Worm (Caenorhabditis elegans) whole organism, mixed stage, embryonic: Measurements from ENCODE around the gene sbsp-1.

Experiments used
- M03D4.4 ChIP-seq: sonication (generic microtip); optimal IDR thresholded peaks from 2 replicates; lab custom pipeline; 2017; ENCODE audit warnings: mild to moderate bottlenecking, missing genetic modification characterization, missing compliant biosample characterization
- blmp-1 ChIP-seq: fragments of 150-350 bp; optimal IDR thresholded peaks from 2 replicates; lab custom pipeline; 2014; ENCODE audit warnings: missing biosample characterization, missing genetic modification characterization
- ceh-39 ChIP-seq: fragments of 150-350 bp; optimal IDR thresholded peaks from 2 replicates; lab custom pipeline; 2014; ENCODE audit warnings: missing biosample characterization, missing genetic modification characterization
- ceh-43 ChIP-seq: fragments of 200-800 bp; sonication (Bioruptor generic); optimal IDR thresholded peaks from 2 replicates; lab custom pipeline; 2018; ENCODE audit warnings: mild to moderate bottlenecking, missing genetic modification characterization, moderate library complexity, missing compliant biosample characterization
- ceh-83 ChIP-seq: fragments of 200-800 bp; sonication (Bioruptor generic); optimal IDR thresholded peaks from 2 replicates; lab custom pipeline; 2018; ENCODE audit warnings: mild to moderate bottlenecking, missing genetic modification characterization, missing compliant biosample characterization
- ces-1 ChIP-seq: fragments of 150-350 bp; optimal IDR thresholded peaks from 2 replicates; lab custom pipeline; 2014; ENCODE audit warnings: missing biosample characterization, missing genetic modification reagents, missing genetic modification characterization
- cnd-1 ChIP-seq: fragments of 200-800 bp; sonication (Bioruptor generic); optimal IDR thresholded peaks from 2 replicates; lab custom pipeline; 2018; ENCODE audit warnings: mild to moderate bottlenecking, missing genetic modification characterization, missing compliant biosample characterization
- drap-1 ChIP-seq: fragments of 200-800 bp; sonication (Bioruptor generic); optimal IDR thresholded peaks from 3 replicates; lab custom pipeline; 2018; ENCODE audit warnings: mild to moderate bottlenecking, missing genetic modification characterization, missing compliant biosample characterization
- elt-1 ChIP-seq: sonication (generic microtip); optimal IDR thresholded peaks from 2 replicates; lab custom pipeline; 2017; ENCODE audit warnings: missing genetic modification characterization, mild to moderate bottlenecking, missing compliant biosample characterization, antibody characterized with exemption, moderate library complexity, borderline replicate concordance; ENCODE audit not compliant: insufficient read depth
- elt-3 ChIP-seq: fragments of 150-350 bp; optimal IDR thresholded peaks from 2 replicates; lab custom pipeline; 2014; ENCODE audit warnings: missing biosample characterization, missing genetic modification characterization
- flh-1 ChIP-seq: fragments of 200-800 bp; sonication (Bioruptor generic); optimal IDR thresholded peaks from 2 replicates; lab custom pipeline; 2018; ENCODE audit warnings: mild to moderate bottlenecking, missing genetic modification characterization, moderate library complexity, missing compliant biosample characterization
- ham-2 ChIP-seq: fragments of 200-800 bp; sonication (Bioruptor generic); optimal IDR thresholded peaks from 2 replicates; lab custom pipeline; 2018; ENCODE audit warnings: mild to moderate bottlenecking, missing genetic modification characterization, missing compliant biosample characterization
- hlh-1 ChIP-seq: fragments of 150-350 bp; optimal IDR thresholded peaks from 2 replicates; lab custom pipeline; 2014; ENCODE audit warnings: missing biosample characterization, missing genetic modification reagents, missing genetic modification characterization
- lin-13 ChIP-seq: fragments of 150-350 bp; optimal IDR thresholded peaks from 2 replicates; lab custom pipeline; 2014; ENCODE audit warnings: missing biosample characterization, missing genetic modification characterization
- lin-32 ChIP-seq: fragments of 200-800 bp; sonication (Bioruptor generic); optimal IDR thresholded peaks from 2 replicates; lab custom pipeline; 2018; ENCODE audit warnings: mild to moderate bottlenecking, missing genetic modification characterization, missing compliant biosample characterization
- mab-5 ChIP-seq: fragments of 150-350 bp; optimal IDR thresholded peaks from 2 replicates; lab custom pipeline; 2014; ENCODE audit warnings: missing biosample characterization, missing genetic modification characterization
- mep-1 ChIP-seq: fragments of 150-350 bp; optimal IDR thresholded peaks from 2 replicates; lab custom pipeline; 2017; ENCODE audit warnings: missing biosample characterization, missing genetic modification reagents, missing genetic modification characterization, inconsistent platforms
- mls-2 ChIP-seq: sonication (generic microtip); optimal IDR thresholded peaks from 2 replicates; lab custom pipeline; 2016; ENCODE audit warnings: mild to moderate bottlenecking, missing genetic modification characterization, moderate library complexity, missing compliant biosample characterization
- nhr-12 ChIP-seq: fragments of 150-350 bp; optimal IDR thresholded peaks from 2 replicates; lab custom pipeline; 2014; ENCODE audit warnings: missing biosample characterization, missing genetic modification characterization
- nhr-28 ChIP-seq: fragments of 150-350 bp; optimal IDR thresholded peaks from 2 replicates; lab custom pipeline; 2014; ENCODE audit warnings: missing biosample characterization, missing genetic modification characterization
- nhr-76 ChIP-seq: sonication (generic microtip); optimal IDR thresholded peaks from 2 replicates; lab custom pipeline; 2017; ENCODE audit warnings: missing biosample characterization, missing genetic modification characterization
- pha-4 ChIP-seq: fragments of 150-350 bp; optimal IDR thresholded peaks from 2 replicates; lab custom pipeline; 2018; ENCODE audit warnings: missing biosample characterization, missing genetic modification reagents, missing genetic modification characterization
- sem-2 ChIP-seq: fragments of 200-800 bp; sonication (Bioruptor generic); optimal IDR thresholded peaks from 2 replicates; lab custom pipeline; 2018; ENCODE audit warnings: mild to moderate bottlenecking, missing genetic modification characterization, missing compliant biosample characterization
- snpc-4 ChIP-seq: fragments of 150-350 bp; optimal IDR thresholded peaks from 2 replicates; lab custom pipeline; 2014; ENCODE audit warnings: missing biosample characterization, missing genetic modification characterization
- sptf-1 ChIP-seq: sonication (generic microtip); optimal IDR thresholded peaks from 2 replicates; lab custom pipeline; 2017; ENCODE audit warnings: mild to moderate bottlenecking, missing genetic modification characterization, moderate library complexity, missing compliant biosample characterization
- tbx-8 ChIP-seq: fragments of 200-800 bp; sonication (Bioruptor generic); optimal IDR thresholded peaks from 2 replicates; lab custom pipeline; 2018; ENCODE audit warnings: mild to moderate bottlenecking, missing genetic modification characterization, moderate library complexity, missing compliant biosample characterization
- unc-120 ChIP-seq: sonication (generic microtip); optimal IDR thresholded peaks from 2 replicates; lab custom pipeline; 2017; ENCODE audit warnings: missing genetic modification characterization, missing compliant biosample characterization; ENCODE audit not compliant: poor library complexity, severe bottlenecking
- unc-39 ChIP-seq: fragments of 150-350 bp; optimal IDR thresholded peaks from 2 replicates; lab custom pipeline; 2014; ENCODE audit warnings: missing biosample characterization, missing genetic modification characterization
- unc-62 ChIP-seq: fragments of 150-350 bp; optimal IDR thresholded peaks from 2 replicates; lab custom pipeline; 2014; ENCODE audit warnings: missing biosample characterization, missing genetic modification reagents, missing genetic modification characterization
- zip-8 ChIP-seq: fragments of 150-350 bp; optimal IDR thresholded peaks from 2 replicates; lab custom pipeline; 2014; ENCODE audit warnings: missing biosample characterization, missing genetic modification characterization
- ztf-11 ChIP-seq: fragments of 150-350 bp; optimal IDR thresholded peaks from 2 replicates; lab custom pipeline; 2014; ENCODE audit warnings: missing biosample characterization, missing genetic modification characterization

sbsp-1 gene

DNA sequence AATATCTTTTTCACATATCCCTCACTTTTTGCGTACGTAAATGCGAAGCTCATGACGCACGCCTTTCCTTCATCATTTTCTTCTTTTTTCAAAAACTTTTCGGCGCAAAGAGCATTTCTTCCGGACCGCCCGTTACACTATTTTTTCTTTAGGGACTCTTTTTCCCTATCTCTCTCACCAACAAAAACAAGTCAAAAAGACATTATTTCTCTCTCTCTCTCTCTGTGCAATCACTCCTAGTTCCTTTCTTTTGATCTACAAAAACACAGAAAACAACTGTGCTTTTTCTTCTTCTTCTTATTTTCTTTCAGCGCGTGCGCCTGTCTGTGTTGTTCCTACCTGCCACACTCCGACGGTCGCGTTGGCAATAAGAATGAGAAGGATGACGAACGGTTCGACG is 16.7 kb upstream of the sbsp-1 start:
- TF ChIP-seq mab-5: no peak
- TF ChIP-seq unc-62 (GFP tag; lab: Kevin White, UChicago): peak; percentile 16
- TF ChIP-seq lin-13 (tag; lab: Kevin White, UChicago): no peak
- TF ChIP-seq hlh-1 (tag; lab: Kevin White, UChicago): peak; percentile 4

DNA sequence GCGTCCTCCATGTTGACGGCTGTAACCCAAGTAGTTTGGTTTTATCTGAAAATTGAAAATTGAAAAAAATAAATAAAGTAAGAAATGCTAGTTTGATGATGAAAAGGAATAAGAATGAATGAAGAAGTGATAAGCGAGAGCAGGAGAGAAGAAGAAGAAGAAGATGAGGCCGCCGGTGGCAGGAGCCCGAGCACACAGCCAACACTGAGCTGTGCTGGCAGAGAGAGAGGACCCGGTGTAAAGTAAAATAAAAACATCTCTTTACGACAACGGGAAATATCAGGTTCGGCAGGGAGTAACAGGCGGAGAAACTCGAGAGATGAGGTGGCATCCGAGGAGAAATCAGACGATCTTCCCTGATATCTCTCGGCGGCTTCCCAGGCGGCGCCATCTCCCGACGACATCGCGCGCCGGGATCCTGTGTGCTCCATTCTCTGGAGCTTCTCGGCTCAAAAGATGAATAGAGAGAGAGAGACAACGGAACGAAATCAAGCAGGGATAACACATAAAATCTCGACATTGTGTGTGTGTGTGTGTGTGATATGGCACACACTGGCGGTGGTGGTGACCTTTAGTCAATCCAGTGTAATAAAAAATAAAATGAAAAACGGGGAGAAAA is 15.8 kb upstream of the sbsp-1 start, which contains the start of gene sca-1:
sca-1 (minus strand) TSS at position 51 of the 619 bp plus-strand sequence.
- TF ChIP-seq ham-2 (GFP tag; lab: Kevin White, UChicago) (no peak), mls-2 (tag; lab: Kevin White, UChicago) (no peak), hlh-1 (tag; lab: Kevin White, UChicago) (peak; percentile 8), zip-8 (tag; lab: Kevin White, UChicago) (no peak), tbx-8 (GFP tag; lab: Kevin White, UChicago) (no peak), unc-120 (peak; percentile 44), elt-1 (tag; lab: Kevin White, UChicago) (no peak), ces-1 (no peak), ceh-43 (no peak), pha-4 (tag; lab: Kevin White, UChicago) (no peak), lin-13 (tag; lab: Kevin White, UChicago) (no peak), ztf-11 (tag; lab: Kevin White, UChicago) (no peak), M03D4.4 (tag; lab: Kevin White, UChicago) (no peak), blmp-1 (tag; lab: Kevin White, UChicago) (no peak), cnd-1 (tag; lab: Kevin White, UChicago) (no peak), unc-62 (GFP tag; lab: Kevin White, UChicago) (peak; percentile 80), flh-1 (GFP tag; lab: Kevin White, UChicago) (no peak), nhr-76 (tag; lab: Kevin White, UChicago) (no peak), ceh-83 (GFP tag; lab: Kevin White, UChicago) (no peak), unc-39 (tag; lab: Kevin White, UChicago) (no peak), sem-2 (GFP tag; lab: Kevin White, UChicago) (no peak), lin-32 (GFP tag; lab: Kevin White, UChicago) (no peak), nhr-12 (tag; lab: Kevin White, UChicago) (no peak), snpc-4 (tag; lab: Kevin White, UChicago) (no peak), nhr-28 (tag; lab: Kevin White, UChicago) (no peak), ceh-39 (tag; lab: Kevin White, UChicago) (no peak)

DNA sequence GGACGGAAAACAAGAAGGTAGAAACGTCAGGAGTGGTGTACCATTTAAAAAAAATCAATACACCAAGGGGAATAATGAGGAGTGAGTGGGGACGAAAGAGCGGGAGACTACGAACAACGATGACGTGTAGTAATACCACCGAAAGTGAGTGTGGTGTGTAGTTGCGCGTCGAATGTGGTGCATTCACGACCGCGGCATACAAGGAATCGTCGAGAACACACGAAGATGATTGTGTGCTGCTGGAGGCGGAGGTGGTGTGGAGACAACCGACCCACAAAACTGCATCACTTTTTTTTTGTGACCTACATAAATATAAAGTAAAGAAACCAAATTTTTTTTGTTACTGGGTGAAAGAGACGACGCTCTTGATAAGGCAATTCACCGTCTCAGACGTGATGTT is 14.4 kb upstream of the sbsp-1 start:
- TF ChIP-seq mep-1 (tag; lab: Kevin White, UChicago): peak; percentile 62
- peak; percentile 37 for TF ChIP-seq drap-1 (GFP tag; lab: Kevin White, UChicago)
- TF ChIP-seq nhr-12 (tag; lab: Kevin White, UChicago): peak; percentile 50
- no peak for TF ChIP-seq flh-1 (GFP tag; lab: Kevin White, UChicago)
- peak; percentile 54 for TF ChIP-seq cnd-1 (tag; lab: Kevin White, UChicago)
- peak; percentile 67 for TF ChIP-seq sptf-1 (tag; lab: Kevin White, UChicago)
- peak; percentile 50 for TF ChIP-seq blmp-1 (tag; lab: Kevin White, UChicago)
- peak; percentile 54 for TF ChIP-seq pha-4 (tag; lab: Kevin White, UChicago)
- TF ChIP-seq elt-3 (tag; lab: Kevin White, UChicago): no peak
- TF ChIP-seq M03D4.4 (tag; lab: Kevin White, UChicago): peak; percentile 44
- TF ChIP-seq lin-13 (tag; lab: Kevin White, UChicago): peak; percentile 68
- TF ChIP-seq, all 35 proteins: peak for 9

DNA sequence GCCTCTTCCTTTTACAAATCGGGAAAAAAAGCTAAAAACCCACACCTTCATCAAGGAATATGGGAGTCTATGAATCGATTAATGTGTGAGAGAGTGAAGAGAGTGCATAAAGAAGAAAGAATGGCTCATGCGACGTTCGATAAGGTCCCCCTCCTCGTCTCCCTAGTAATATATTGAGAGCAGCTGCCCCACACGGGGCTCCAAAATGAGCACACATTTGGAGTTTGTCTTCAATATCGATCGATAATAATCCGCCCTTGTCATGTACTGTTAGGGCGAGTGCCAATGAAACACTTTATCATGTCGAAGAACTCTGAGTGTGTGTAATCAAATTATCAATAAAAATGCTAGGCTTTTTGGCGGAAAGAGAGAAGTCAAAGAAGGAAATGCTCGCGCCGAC is 13.5 kb upstream of the sbsp-1 start:
- TF ChIP-seq nhr-76 (tag; lab: Kevin White, UChicago) (no peak), ces-1 (peak; percentile 36)

DNA sequence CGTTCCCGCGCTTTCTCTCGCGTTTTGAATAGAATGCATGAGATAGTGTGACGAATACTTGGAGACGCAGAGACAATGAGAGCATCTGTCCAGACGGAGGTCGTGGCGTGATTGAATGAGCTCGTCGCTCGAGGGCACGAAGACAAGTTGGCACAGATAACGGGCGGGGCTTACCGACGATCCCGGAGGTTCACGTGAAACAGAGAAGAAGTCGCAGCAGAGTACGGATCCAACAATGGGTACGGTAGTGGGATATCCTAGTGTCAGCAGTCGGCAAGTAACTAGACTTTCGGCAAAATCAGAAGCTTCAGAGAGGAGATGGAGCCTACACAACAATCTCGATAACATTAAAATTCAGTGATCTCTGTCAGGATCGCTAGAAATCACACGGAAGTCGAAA is 13.0 kb upstream of the sbsp-1 start:
- TF ChIP-seq lin-32 (GFP tag; lab: Kevin White, UChicago) (no peak), unc-62 (GFP tag; lab: Kevin White, UChicago) (peak; percentile 40), cnd-1 (tag; lab: Kevin White, UChicago) (peak; percentile 59)
